Worm (Caenorhabditis elegans) whole organism, late embryonic: ENCODE results near the gene tlk-1.
"Not testable (repeated sequence)": the region's sequence is repeated elsewhere in the genome, so short reads cannot be mapped to it uniquely, and the experiment has no call there.

Experiments
- C38D4.7 ChIP-seq: fragments of 200-800 bp; sonication (Bioruptor generic); optimal IDR thresholded peaks from 2 replicates; lab custom pipeline; 2018; ENCODE audit warnings: mild to moderate bottlenecking, missing genetic modification characterization, moderate library complexity, missing compliant biosample characterization
- T23F11.4 ChIP-seq: fragments of 200-800 bp; sonication (Bioruptor generic); optimal IDR thresholded peaks from 2 replicates; lab custom pipeline; 2018; ENCODE audit warnings: mild to moderate bottlenecking, missing genetic modification characterization, missing compliant biosample characterization
- ahr-1 ChIP-seq: sonication (generic microtip); optimal IDR thresholded peaks from 2 replicates; lab custom pipeline; 2016; ENCODE audit warnings: missing genetic modification characterization, missing compliant biosample characterization
- ama-1 ChIP-seq: fragments of 150-350 bp; optimal IDR thresholded peaks from 2 replicates; lab custom pipeline; 2014
- ceh-14 ChIP-seq: sonication (generic microtip); optimal IDR thresholded peaks from 2 replicates; lab custom pipeline; 2016; ENCODE audit warnings: missing genotype, missing genetic modification characterization, missing compliant biosample characterization
- ceh-18 ChIP-seq: sonication (generic microtip); optimal IDR thresholded peaks from 2 replicates; lab custom pipeline; 2016; ENCODE audit warnings: missing genetic modification characterization, missing compliant biosample characterization
- ceh-24 ChIP-seq: sonication (generic microtip); optimal IDR thresholded peaks from 2 replicates; lab custom pipeline; 2016; ENCODE audit warnings: mild to moderate bottlenecking, missing genetic modification characterization, missing compliant biosample characterization
- ceh-34 ChIP-seq: sonication (generic microtip); optimal IDR thresholded peaks from 2 replicates; lab custom pipeline; 2016; ENCODE audit warnings: mild to moderate bottlenecking, missing genetic modification characterization, missing compliant biosample characterization
- ceh-45 ChIP-seq: fragments of 200-800 bp; sonication (Bioruptor generic); IDR thresholded peaks from 2 replicates; pipeline ENCODE4 v1.3.6; 2022; ENCODE audit warnings: missing genetic modification reagents, missing genetic modification characterization, missing compliant biosample characterization
- ceh-6 ChIP-seq: fragments of 200-800 bp; sonication (Bioruptor generic); optimal IDR thresholded peaks from 2 replicates; lab custom pipeline; 2018; ENCODE audit warnings: mild to moderate bottlenecking, missing genetic modification characterization, missing compliant biosample characterization
- ceh-9 ChIP-seq: sonication (generic microtip); optimal IDR thresholded peaks from 2 replicates; lab custom pipeline; 2016; ENCODE audit warnings: mild to moderate bottlenecking, missing genetic modification characterization, inconsistent platforms, missing compliant biosample characterization
- dve-1 ChIP-seq: sonication (generic microtip); optimal IDR thresholded peaks from 2 replicates; lab custom pipeline; 2017; ENCODE audit warnings: antibody characterized with exemption, mild to moderate bottlenecking, missing genetic modification characterization, missing compliant biosample characterization
- elt-4 ChIP-seq: sonication (generic microtip); optimal IDR thresholded peaks from 2 replicates; lab custom pipeline; 2016; ENCODE audit warnings: missing genetic modification characterization, missing compliant biosample characterization
- fax-1 ChIP-seq: sonication (generic microtip); optimal IDR thresholded peaks from 2 replicates; lab custom pipeline; 2016; ENCODE audit warnings: missing genotype, missing genetic modification characterization, missing compliant biosample characterization
- gmeb-2 ChIP-seq: sonication (generic microtip); optimal IDR thresholded peaks from 2 replicates; lab custom pipeline; 2016; ENCODE audit warnings: missing genetic modification characterization, inconsistent platforms, missing compliant biosample characterization
- hlh-13 ChIP-seq: fragments of 200-800 bp; sonication (Bioruptor generic); optimal IDR thresholded peaks from 2 replicates; lab custom pipeline; 2018; ENCODE audit warnings: mild to moderate bottlenecking, missing genetic modification characterization, missing compliant biosample characterization
- hlh-15 ChIP-seq: sonication (generic microtip); optimal IDR thresholded peaks from 2 replicates; lab custom pipeline; 2016; ENCODE audit warnings: missing genetic modification characterization, missing compliant biosample characterization
- hlh-8 ChIP-seq: sonication (generic microtip); optimal IDR thresholded peaks from 2 replicates; lab custom pipeline; 2016; ENCODE audit warnings: missing genotype, missing genetic modification characterization, missing compliant biosample characterization
- madf-2 ChIP-seq: sonication (generic microtip); optimal IDR thresholded peaks from 2 replicates; lab custom pipeline; 2017; ENCODE audit warnings: missing genetic modification characterization, missing compliant biosample characterization
- nhr-11 ChIP-seq: fragments of 150-350 bp; optimal IDR thresholded peaks from 2 replicates; lab custom pipeline; 2014; ENCODE audit warnings: missing biosample characterization, missing genetic modification characterization
- nhr-232 ChIP-seq: sonication (generic microtip); optimal IDR thresholded peaks from 2 replicates; lab custom pipeline; 2016; ENCODE audit warnings: missing genetic modification characterization, missing compliant biosample characterization
- npax-4 ChIP-seq: sonication (generic microtip); optimal IDR thresholded peaks from 2 replicates; lab custom pipeline; 2016; ENCODE audit warnings: missing genetic modification characterization, missing compliant biosample characterization
- odd-2 ChIP-seq: sonication (generic microtip); optimal IDR thresholded peaks from 2 replicates; lab custom pipeline; 2017; ENCODE audit warnings: antibody characterized with exemption, mild to moderate bottlenecking, missing genetic modification characterization, missing compliant biosample characterization
- pag-3 ChIP-seq: sonication (generic microtip); optimal IDR thresholded peaks from 2 replicates; lab custom pipeline; 2016; ENCODE audit warnings: missing compliant biosample characterization, missing genetic modification characterization, borderline replicate concordance
- pat-9 ChIP-seq: fragments of 200-800 bp; sonication (Bioruptor generic); optimal IDR thresholded peaks from 2 replicates; lab custom pipeline; 2018; ENCODE audit warnings: mild to moderate bottlenecking, missing genetic modification characterization, moderate library complexity, missing compliant biosample characterization
- pha-2 ChIP-seq: sonication (generic microtip); optimal IDR thresholded peaks from 2 replicates; lab custom pipeline; 2017; ENCODE audit warnings: mild to moderate bottlenecking, missing genetic modification characterization, missing compliant biosample characterization
- pqm-1 ChIP-seq: sonication (generic microtip); optimal IDR thresholded peaks from 2 replicates; lab custom pipeline; 2016; ENCODE audit warnings: missing genetic modification characterization, missing compliant biosample characterization
- pros-1 ChIP-seq: fragments of 150-350 bp; optimal IDR thresholded peaks from 2 replicates; lab custom pipeline; 2014; ENCODE audit warnings: missing biosample characterization, missing genetic modification reagents, missing genetic modification characterization
- syd-9 ChIP-seq: sonication (generic microtip); optimal IDR thresholded peaks from 2 replicates; lab custom pipeline; 2016; ENCODE audit warnings: mild to moderate bottlenecking, missing genetic modification characterization, moderate library complexity, missing compliant biosample characterization
- tbx-2 ChIP-seq: sonication (generic microtip); optimal IDR thresholded peaks from 2 replicates; lab custom pipeline; 2016; ENCODE audit warnings: missing genetic modification characterization, missing compliant biosample characterization
- tbx-7 ChIP-seq: sonication (generic microtip); optimal IDR thresholded peaks from 2 replicates; lab custom pipeline; 2016; ENCODE audit warnings: missing genotype, missing genetic modification characterization, missing compliant biosample characterization
- ttx-3 ChIP-seq: sonication (generic microtip); optimal IDR thresholded peaks from 2 replicates; lab custom pipeline; 2016; ENCODE audit warnings: missing genetic modification reagents, missing genetic modification characterization, missing compliant biosample characterization
- unc-3 ChIP-seq, 2 experiments: fragments of 200-800 bp in 1 of 2; sonication (Bioruptor generic) in 1 of 2; sonication (generic microtip) in 1 of 2; conservative IDR thresholded peaks in 1 of 2; optimal IDR thresholded peaks in 1 of 2; 2 replicates each; pipeline versions ENCODE4 v1.3.6 to Lab custom; 2016 to 2022; ENCODE audit warnings: missing compliant biosample characterization in 2 of 2, missing genetic modification characterization in 2 of 2, missing genetic modification reagents in 1 of 2
- unc-42 ChIP-seq: sonication (generic microtip); optimal IDR thresholded peaks from 2 replicates; lab custom pipeline; 2016; ENCODE audit warnings: missing genotype, missing genetic modification characterization, missing compliant biosample characterization
- unc-55 ChIP-seq: sonication (generic microtip); optimal IDR thresholded peaks from 2 replicates; lab custom pipeline; 2017; ENCODE audit warnings: missing biosample characterization, missing genetic modification reagents, missing genetic modification characterization
- zip-5 ChIP-seq: sonication (generic microtip); optimal IDR thresholded peaks from 2 replicates; lab custom pipeline; 2016; ENCODE audit warnings: missing genetic modification characterization, missing compliant biosample characterization

Gene tlk-1

DNA sequence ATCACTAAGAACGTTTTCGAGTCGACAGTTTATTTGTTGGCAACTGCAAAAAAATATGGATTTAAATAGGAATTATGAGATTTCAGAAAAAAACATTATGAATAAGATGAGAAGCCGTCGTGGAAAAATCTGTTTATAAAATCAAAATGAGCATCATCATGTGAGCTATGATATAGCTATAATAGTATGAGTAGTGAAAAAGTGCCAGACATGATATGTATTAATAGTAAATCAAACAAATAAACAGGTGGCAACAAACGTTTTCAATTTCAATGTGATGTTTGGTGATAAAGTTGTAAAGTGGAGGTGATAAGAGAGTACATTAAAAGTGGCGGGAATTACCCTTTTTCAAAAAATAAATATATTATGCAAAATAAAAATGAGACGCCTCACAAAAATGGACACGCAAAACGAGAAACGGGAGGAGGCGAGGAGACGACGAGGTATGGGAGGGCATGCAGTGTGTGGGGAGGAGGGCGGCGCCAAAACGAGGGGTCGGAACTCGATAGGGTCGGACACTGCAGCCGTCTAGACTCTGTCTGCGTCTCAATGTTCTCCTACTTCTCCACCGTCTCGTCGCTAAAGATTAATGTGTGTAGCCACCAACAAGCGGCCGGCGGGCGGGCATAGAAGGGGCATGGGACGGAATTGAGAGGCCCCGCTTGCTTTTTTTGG, 31.9 kb upstream of the tlk-1 start, which contains the start of gene C07A9.9 (continued):
- TF ChIP-seq fax-1 (tag; lab: Kevin White, UChicago) = no peak
- peak; percentile 88 for TF ChIP-seq tbx-2
- TF ChIP-seq pag-3 (tag; lab: Kevin White, UChicago) = peak; percentile 1
- TF ChIP-seq C38D4.7 (GFP tag; lab: Kevin White, UChicago) = no peak
- peak; percentile 52 for TF ChIP-seq ceh-6 (GFP tag; lab: Kevin White, UChicago)
- TF ChIP-seq unc-3 (GFP tag; conservative IDR thresholded peaks at IDR 0.05; lab: Robert Waterston, UW) = 0 out of 2 replicates have a peak, but pooled peaks have one; percentile 4
- TF ChIP-seq unc-3 (tag; optimal IDR thresholded peaks at IDR 0.05; lab: Kevin White, UChicago) = no peak
- no peak for TF ChIP-seq elt-4 (tag; lab: Kevin White, UChicago)
- TF ChIP-seq tbx-7 = no peak
- peak; percentile 46 for TF ChIP-seq ceh-14
- TF ChIP-seq ttx-3 (tag; lab: Kevin White, UChicago) = no peak
- TF ChIP-seq nhr-232 = peak; percentile 24
- TF ChIP-seq zip-5 (tag; lab: Kevin White, UChicago) = no peak
- no peak for TF ChIP-seq ama-1 (lab: Kevin White, UChicago)
- peak; percentile 52 for TF ChIP-seq unc-42
- TF ChIP-seq ceh-24 (tag; lab: Kevin White, UChicago) = no peak
- peak; percentile 25 for TF ChIP-seq T23F11.4
- TF ChIP-seq pha-2 (tag; lab: Kevin White, UChicago) = no peak
- TF ChIP-seq madf-2 (tag; lab: Kevin White, UChicago) = no peak
- TF ChIP-seq pros-1 (tag; lab: Kevin White, UChicago) = peak; percentile 68
- TF ChIP-seq dve-1 (tag; lab: Kevin White, UChicago) = peak; percentile 53
- TF ChIP-seq hlh-8 = peak; percentile 18
- no peak for TF ChIP-seq npax-4

DNA sequence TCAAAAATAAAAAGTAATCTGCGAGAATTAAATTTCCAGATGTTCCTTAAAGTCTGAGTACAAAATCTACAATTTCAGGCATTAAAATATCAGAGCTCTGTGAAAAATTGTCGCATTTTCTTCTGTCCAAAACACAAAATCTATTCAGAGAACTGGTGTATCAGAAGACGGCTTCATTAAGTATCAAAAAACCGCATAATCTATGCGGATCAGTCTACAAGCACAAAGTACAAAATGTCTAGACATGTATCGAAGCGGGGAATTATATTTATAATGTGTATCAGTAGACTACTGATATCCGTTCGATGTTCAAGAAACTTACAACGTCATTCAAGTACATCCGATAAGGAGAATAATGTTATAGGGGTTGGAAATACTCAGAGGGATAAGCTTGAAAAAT, 30.1 kb upstream of the tlk-1 start:
- no peak for TF ChIP-seq hlh-15 (tag; lab: Kevin White, UChicago)
- no peak for TF ChIP-seq ceh-9 (tag; lab: Kevin White, UChicago)
- no peak for TF ChIP-seq pat-9 (tag; lab: Kevin White, UChicago)
- TF ChIP-seq gmeb-2 (tag; lab: Kevin White, UChicago) = no peak
- TF ChIP-seq unc-3 (GFP tag; conservative IDR thresholded peaks at IDR 0.05; lab: Robert Waterston, UW) = no peak
- no peak for TF ChIP-seq unc-3 (tag; optimal IDR thresholded peaks at IDR 0.05; lab: Kevin White, UChicago)
- TF ChIP-seq pqm-1 (tag; lab: Kevin White, UChicago) = no peak
- TF ChIP-seq ceh-45 (GFP tag; lab: Robert Waterston, UW) = no peak
- no peak for TF ChIP-seq ceh-18 (tag; lab: Kevin White, UChicago)
- TF ChIP-seq hlh-13 = no peak
- no peak for TF ChIP-seq unc-55
- no peak for TF ChIP-seq tbx-7
- no peak for TF ChIP-seq ceh-34 (tag; lab: Kevin White, UChicago)
- TF ChIP-seq ahr-1 (tag; lab: Kevin White, UChicago) = no peak
- no peak for TF ChIP-seq syd-9 (tag; lab: Kevin White, UChicago)

DNA sequence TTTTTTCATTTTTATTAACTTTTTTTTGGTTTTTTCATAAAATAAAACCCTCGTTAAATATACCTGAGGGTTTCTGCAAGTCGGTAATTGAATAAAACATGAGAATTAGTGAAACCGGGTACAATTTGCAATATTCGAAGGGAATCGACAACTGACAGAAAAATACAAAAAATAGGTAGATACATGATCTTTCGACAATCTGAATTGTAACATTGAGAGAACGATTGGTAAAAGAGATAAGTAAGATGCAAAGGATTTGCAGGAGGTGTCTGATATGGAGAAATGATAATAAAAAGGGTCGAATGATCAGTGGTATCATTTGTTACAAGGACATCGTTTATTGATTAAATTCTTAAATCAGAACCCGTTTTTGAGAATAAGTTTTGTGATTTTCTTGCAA, 20.9 kb upstream of the tlk-1 start, which contains the start of gene ugt-60:
TSS of gene ugt-60 (minus strand) at position 233 of the 400 bp plus-strand sequence.
- TF ChIP-seq odd-2 (tag; lab: Kevin White, UChicago) (no peak), nhr-11 (tag; lab: Kevin White, UChicago) (peak; percentile 5)

DNA sequence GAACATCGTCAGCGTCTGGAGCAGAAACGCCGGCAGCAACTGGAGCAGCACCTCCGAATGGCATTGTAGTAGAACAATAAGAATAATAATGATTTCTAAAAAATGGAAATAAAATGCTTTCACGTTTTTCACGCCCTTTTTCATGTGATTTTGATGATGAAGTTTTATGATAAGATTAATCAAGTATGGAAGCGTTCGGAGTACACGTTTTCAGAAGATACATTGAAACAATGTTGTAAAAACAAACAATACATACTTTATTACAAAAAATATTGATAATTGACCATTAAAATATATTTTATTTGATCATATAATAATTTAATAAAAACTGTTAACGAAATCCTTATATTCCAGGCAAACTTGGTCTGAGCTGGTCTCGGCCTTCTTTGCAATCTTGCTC, 18.5 kb upstream of the tlk-1 start, which contains the start of gene C07A9.13:
TSS of gene C07A9.13 (minus strand) at position 101 of the 400 bp plus-strand sequence.
- not testable (repeated sequence) for TF ChIP-seq ceh-45 (GFP tag; lab: Robert Waterston, UW); ceh-34 (tag; lab: Kevin White, UChicago); nhr-11 (tag; lab: Kevin White, UChicago)
